Worm (Caenorhabditis elegans) whole organism, young adult: ENCODE measurements around the gene R13H9.6.
"Not testable (repeated sequence)": the region's sequence is repeated elsewhere in the genome, so short reads cannot be mapped to it uniquely, and the experiment has no call there.

Experiments used
- B0035.1 ChIP-seq: sonication (generic microtip); optimal IDR thresholded peaks from 2 replicates; lab custom pipeline; 2016; ENCODE audit warnings: missing genetic modification characterization, mild to moderate bottlenecking, missing compliant biosample characterization, missing genotype, missing genetic modification reagents
- B0261.1 ChIP-seq: sonication (generic microtip); optimal IDR thresholded peaks from 2 replicates; lab custom pipeline; 2016; ENCODE audit warnings: mild to moderate bottlenecking, missing genetic modification characterization, moderate library complexity, missing compliant biosample characterization
- D2030.7 ChIP-seq: fragments of 200-800 bp; sonication (Bioruptor generic); IDR thresholded peaks from 2 replicates; pipeline ENCODE4 v1.3.6; 2022; ENCODE audit warnings: missing genetic modification reagents, missing genetic modification characterization, missing compliant biosample characterization
- F10E7.11 ChIP-seq: sonication (generic microtip); optimal IDR thresholded peaks from 2 replicates; lab custom pipeline; 2017; ENCODE audit warnings: mild to moderate bottlenecking, missing genetic modification characterization, moderate library complexity, missing compliant biosample characterization
- F39B2.1 ChIP-seq: fragments of 200-800 bp; sonication (Bioruptor generic); IDR thresholded peaks from 2 replicates; pipeline ENCODE4 v1.3.6; 2022; ENCODE audit warnings: missing genetic modification reagents, missing genetic modification characterization, missing compliant biosample characterization
- Y56A3A.18 ChIP-seq: fragments of 200-800 bp; sonication (Bioruptor generic); IDR thresholded peaks from 2 replicates; pipeline ENCODE4 v1.3.6; 2022; ENCODE audit warnings: missing genetic modification reagents, missing genetic modification characterization, missing compliant biosample characterization
- Y79H2A.3 ChIP-seq: fragments of 200-800 bp; sonication (Bioruptor generic); conservative IDR thresholded peaks from 2 replicates; pipeline ENCODE4 v1.3.6; 2022; ENCODE audit warnings: missing genetic modification reagents, missing genetic modification characterization, missing compliant biosample characterization
- Y95B8A.8 ChIP-seq: fragments of 200-800 bp; sonication (Bioruptor generic); IDR thresholded peaks from 2 replicates; pipeline ENCODE4 v1.3.6; 2022; ENCODE audit warnings: missing genetic modification reagents, missing genetic modification characterization, missing compliant biosample characterization
- athp-1 ChIP-seq: sonication (generic microtip); optimal IDR thresholded peaks from 2 replicates; lab custom pipeline; 2017; ENCODE audit warnings: mild to moderate bottlenecking, missing genetic modification characterization, missing compliant biosample characterization
- bed-1 ChIP-seq: fragments of 200-800 bp; sonication (Bioruptor generic); IDR thresholded peaks from 2 replicates; pipeline ENCODE4 v1.3.6; 2022; ENCODE audit warnings: missing genetic modification reagents, missing genetic modification characterization, missing compliant biosample characterization
- ceh-100 ChIP-seq: fragments of 200-800 bp; sonication (Bioruptor generic); IDR thresholded peaks from 2 replicates; pipeline ENCODE4 v1.3.6; 2022; ENCODE audit warnings: missing genetic modification reagents, missing genetic modification characterization, missing compliant biosample characterization
- dox-1 ChIP-seq: fragments of 200-800 bp; sonication (Bioruptor generic); IDR thresholded peaks from 2 replicates; pipeline ENCODE4 v1.3.6; 2022; ENCODE audit warnings: missing genetic modification reagents, missing genetic modification characterization, missing compliant biosample characterization
- dpff-1 ChIP-seq: sonication (generic microtip); optimal IDR thresholded peaks from 2 replicates; lab custom pipeline; 2017; ENCODE audit warnings: mild to moderate bottlenecking, missing genetic modification characterization, missing compliant biosample characterization
- efl-1 ChIP-seq: fragments of 150-350 bp; optimal IDR thresholded peaks from 2 replicates; lab custom pipeline; 2014; ENCODE audit warnings: missing biosample characterization, missing genetic modification reagents, missing genetic modification characterization
- egl-18 ChIP-seq: fragments of 200-800 bp; sonication (Bioruptor generic); IDR thresholded peaks from 2 replicates; pipeline ENCODE4 v1.3.6; 2022; ENCODE audit warnings: missing genetic modification reagents, missing genetic modification characterization, missing compliant biosample characterization
- egl-44 ChIP-seq: fragments of 200-800 bp; sonication (Bioruptor generic); IDR thresholded peaks from 2 replicates; pipeline ENCODE4 v1.3.6; 2022; ENCODE audit warnings: missing genetic modification reagents, missing genetic modification characterization, missing compliant biosample characterization
- egrh-3 ChIP-seq: fragments of 200-800 bp; sonication (Bioruptor generic); IDR thresholded peaks from 2 replicates; pipeline ENCODE4 v1.3.6; 2022; ENCODE audit warnings: missing genetic modification reagents, missing genetic modification characterization, missing compliant biosample characterization
- gei-17 ChIP-seq: fragments of 200-800 bp; sonication (Bioruptor generic); optimal IDR thresholded peaks from 2 replicates; lab custom pipeline; 2018; ENCODE audit warnings: mild to moderate bottlenecking, missing genetic modification characterization, missing compliant biosample characterization
- hlh-12 ChIP-seq: sonication (generic microtip); optimal IDR thresholded peaks from 2 replicates; lab custom pipeline; 2016; ENCODE audit warnings: missing genetic modification characterization, missing compliant biosample characterization
- lag-1 ChIP-seq: fragments of 200-800 bp; sonication (Bioruptor generic); IDR thresholded peaks from 2 replicates; pipeline ENCODE4 v1.3.6; 2022; ENCODE audit warnings: missing genetic modification reagents, missing genetic modification characterization, missing compliant biosample characterization
- lin-26 ChIP-seq: fragments of 200-800 bp; sonication (Bioruptor generic); IDR thresholded peaks from 2 replicates; pipeline ENCODE4 v1.3.6; 2022; ENCODE audit warnings: missing genetic modification reagents, missing genetic modification characterization, missing compliant biosample characterization
- lin-40 ChIP-seq: sonication (generic microtip); optimal IDR thresholded peaks from 2 replicates; lab custom pipeline; 2016; ENCODE audit warnings: missing genetic modification characterization, mild to moderate bottlenecking, missing compliant biosample characterization, missing genotype, missing genetic modification reagents
- lsl-1 ChIP-seq: fragments of 200-800 bp; sonication (Bioruptor generic); optimal IDR thresholded peaks from 2 replicates; lab custom pipeline; 2018; ENCODE audit warnings: mild to moderate bottlenecking, missing genetic modification characterization, moderate library complexity, missing compliant biosample characterization
- lsy-27 ChIP-seq: sonication (generic microtip); optimal IDR thresholded peaks from 2 replicates; lab custom pipeline; 2017; ENCODE audit warnings: missing genetic modification characterization, mild to moderate bottlenecking, missing compliant biosample characterization, antibody characterized with exemption, missing genotype, borderline replicate concordance; ENCODE audit not compliant: insufficient read depth
- madf-10 ChIP-seq: sonication (generic microtip); optimal IDR thresholded peaks from 2 replicates; lab custom pipeline; 2016; ENCODE audit warnings: mild to moderate bottlenecking, missing genetic modification characterization, missing compliant biosample characterization
- madf-6 ChIP-seq: fragments of 200-800 bp; sonication (Bioruptor generic); IDR thresholded peaks from 2 replicates; pipeline ENCODE4 v1.3.6; 2022; ENCODE audit warnings: missing genetic modification reagents, missing genetic modification characterization, missing compliant biosample characterization
- madf-8 ChIP-seq: fragments of 200-800 bp; sonication (Bioruptor generic); conservative IDR thresholded peaks from 2 replicates; pipeline ENCODE4 v1.3.6; 2022; ENCODE audit warnings: missing genetic modification reagents, missing genetic modification characterization, missing compliant biosample characterization
- mcd-1 ChIP-seq: fragments of 200-800 bp; sonication (Bioruptor generic); IDR thresholded peaks from 2 replicates; pipeline ENCODE4 v1.3.6; 2022; ENCODE audit warnings: missing genetic modification reagents, missing genetic modification characterization, missing compliant biosample characterization
- nfya-2 ChIP-seq: fragments of 200-800 bp; sonication (Bioruptor generic); IDR thresholded peaks from 2 replicates; pipeline ENCODE4 v1.3.6; 2022; ENCODE audit warnings: missing genetic modification reagents, missing genetic modification characterization, missing compliant biosample characterization
- nfyb-1 ChIP-seq: fragments of 200-800 bp; sonication (Bioruptor generic); IDR thresholded peaks from 2 replicates; pipeline ENCODE4 v1.3.6; 2022; ENCODE audit warnings: missing genetic modification reagents, missing genetic modification characterization, missing compliant biosample characterization
- nhr-120 ChIP-seq: fragments of 200-800 bp; sonication (Bioruptor generic); IDR thresholded peaks from 2 replicates; pipeline ENCODE4 v1.3.6; 2022; ENCODE audit warnings: missing genetic modification characterization, missing compliant biosample characterization
- nhr-179 ChIP-seq: sonication (generic microtip); optimal IDR thresholded peaks from 2 replicates; lab custom pipeline; 2016; ENCODE audit warnings: mild to moderate bottlenecking, missing genetic modification characterization, missing compliant biosample characterization
- pbrm-1 ChIP-seq: fragments of 200-800 bp; sonication (Bioruptor generic); IDR thresholded peaks from 2 replicates; pipeline ENCODE4 v1.3.6; 2022; ENCODE audit warnings: missing genetic modification reagents, missing genetic modification characterization, missing compliant biosample characterization
- rec-8 ChIP-seq, 2 experiments: sonication (generic microtip); optimal IDR thresholded peaks; 2 replicates each; lab custom pipeline; 2016; ENCODE audit warnings: mild to moderate bottlenecking in 2 of 2, missing genetic modification characterization in 2 of 2, missing genetic modification reagents in 2 of 2, missing genotype in 2 of 2, missing biosample characterization in 1 of 2, missing compliant biosample characterization in 1 of 2, moderate library complexity in 1 of 2
- tbp1 ChIP-seq: fragments of 200-800 bp; sonication (Bioruptor generic); optimal IDR thresholded peaks from 2 replicates; lab custom pipeline; 2018; ENCODE audit warnings: mild to moderate bottlenecking, missing genetic modification characterization, missing compliant biosample characterization
- zfh-2 ChIP-seq: fragments of 200-800 bp; sonication (Bioruptor generic); conservative IDR thresholded peaks from 2 replicates; pipeline ENCODE4 v1.3.6; 2022; ENCODE audit warnings: missing genetic modification reagents, missing genetic modification characterization, missing compliant biosample characterization
- zim-3 ChIP-seq: sonication (generic microtip); optimal IDR thresholded peaks from 2 replicates; lab custom pipeline; 2017; ENCODE audit warnings: mild to moderate bottlenecking, missing genetic modification characterization, moderate library complexity, missing compliant biosample characterization
- ztf-26 ChIP-seq: sonication (generic microtip); optimal IDR thresholded peaks from 2 replicates; lab custom pipeline; 2017; ENCODE audit warnings: missing genetic modification characterization, missing compliant biosample characterization
- ztf-28 ChIP-seq: fragments of 200-800 bp; sonication (Bioruptor generic); IDR thresholded peaks from 2 replicates; pipeline ENCODE4 v1.3.6; 2022; ENCODE audit warnings: missing genetic modification reagents, missing genetic modification characterization, missing compliant biosample characterization
- ztf-3 ChIP-seq: fragments of 200-800 bp; sonication (Bioruptor generic); optimal IDR thresholded peaks from 2 replicates; lab custom pipeline; 2018; ENCODE audit warnings: mild to moderate bottlenecking, missing genetic modification characterization, missing compliant biosample characterization
- ztf-6 ChIP-seq: fragments of 200-800 bp; sonication (Bioruptor generic); IDR thresholded peaks from 2 replicates; pipeline ENCODE4 v1.3.6; 2022; ENCODE audit warnings: missing genetic modification reagents, missing genetic modification characterization, missing compliant biosample characterization

Gene R13H9.6

DNA sequence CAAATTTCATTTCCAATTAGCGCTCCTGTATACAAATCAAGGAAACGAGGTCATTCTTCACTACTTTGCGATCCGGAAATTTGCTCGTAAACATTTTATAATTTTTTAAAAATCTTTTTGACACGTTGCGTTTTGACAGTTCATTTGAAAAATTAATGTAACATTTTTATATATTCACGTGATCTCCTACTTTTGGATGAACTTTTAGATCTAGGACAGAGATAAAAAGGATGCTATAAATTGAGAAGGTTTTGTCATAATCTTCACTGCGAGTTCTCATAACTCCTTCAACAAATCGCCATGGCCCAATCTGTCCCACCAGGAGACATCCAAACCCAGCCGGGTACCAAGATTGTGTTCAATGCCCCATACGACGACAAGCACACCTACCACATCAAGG lies 6.2 kb downstream of the R13H9.6 start, which contains the start of gene msp-57:
Gene msp-57 (plus strand): TSS at position 301 of the 400 bp plus-strand sequence.
- not testable (repeated sequence) for TF ChIP-seq hlh-12 (tag; lab: Kevin White, UChicago); nfyb-1 (GFP tag; lab: Robert Waterston, UW); madf-6

ce11 chrIV:5060984-5061383 lies 7.5 kb downstream of the R13H9.6 start, which contains the start of gene C09B9.7:
TSS of gene C09B9.7 (minus strand) at chrIV:5061084.
- TF ChIP-seq ceh-100 (no peak), egl-44 (GFP tag; lab: Robert Waterston, UW) (no peak), madf-8 (no peak), pbrm-1 (GFP tag; lab: Robert Waterston, UW) (no peak), lsy-27 (tag; lab: Kevin White, UChicago) (no peak), nfya-2 (no peak), B0035.1 (tag; lab: Kevin White, UChicago) (no peak), lag-1 (GFP tag; lab: Robert Waterston, UW) (no peak), nhr-179 (tag; lab: Kevin White, UChicago) (no peak)
- TF ChIP-seq, all 124 proteins: peak for 0

- TF ChIP-seq D2030.7 (GFP tag; lab: Robert Waterston, UW) (no peak), efl-1 (GFP tag; lab: Kevin White, UChicago) (no peak), madf-10 (tag; lab: Kevin White, UChicago) (no peak), gei-17 (GFP tag; lab: Kevin White, UChicago) (no peak), nhr-120 (GFP tag; lab: Robert Waterston, UW) (no peak), Y56A3A.18 (GFP tag; lab: Robert Waterston, UW) (no peak)
Observed at ce11 chrIV:5055964-5056588, 12.4 kb downstream of the R13H9.6 start, which contains the start of gene msp-55. TSS of gene msp-55 (minus strand) at chrIV:5056014.

DNA sequence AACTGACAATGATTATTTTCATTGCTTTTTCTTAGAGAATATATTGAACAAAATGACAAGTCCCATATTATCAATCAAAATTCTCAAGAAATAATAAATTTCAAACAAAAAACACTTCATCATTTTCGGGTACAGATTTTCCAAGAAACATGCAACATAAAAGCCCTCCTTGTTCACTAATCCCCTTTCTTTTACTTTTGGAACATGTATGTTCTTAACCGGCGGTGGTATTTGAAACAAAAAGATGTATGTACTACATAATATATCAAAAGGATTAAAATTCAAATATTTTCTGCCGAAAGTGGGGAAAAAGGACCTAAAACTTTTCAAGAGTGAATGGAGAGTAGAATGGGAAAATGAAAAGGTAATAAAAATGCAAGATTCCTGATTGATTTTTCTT lies 14.1 kb downstream of the R13H9.6 start:
- TF ChIP-seq bed-1 (GFP tag; lab: Robert Waterston, UW), result no peak
- no peak for TF ChIP-seq ztf-6 (GFP tag; lab: Robert Waterston, UW)
- TF ChIP-seq ztf-28 (GFP tag; lab: Robert Waterston, UW), result no peak
- no peak for TF ChIP-seq ztf-26 (tag; lab: Kevin White, UChicago)
- TF ChIP-seq lin-40 (tag; lab: Kevin White, UChicago), result no peak
- no peak for TF ChIP-seq F10E7.11 (tag; lab: Kevin White, UChicago)
- TF ChIP-seq rec-8 (tag; optimal IDR thresholded peaks at IDR 0.05; lab: Kevin White, UChicago), result no peak
- no peak for TF ChIP-seq lsl-1 (GFP tag; lab: Kevin White, UChicago)
- TF ChIP-seq dox-1 (GFP tag; lab: Robert Waterston, UW), result no peak
- TF ChIP-seq lin-26, result no peak
- TF ChIP-seq, all 124 proteins: peak for 0

DNA sequence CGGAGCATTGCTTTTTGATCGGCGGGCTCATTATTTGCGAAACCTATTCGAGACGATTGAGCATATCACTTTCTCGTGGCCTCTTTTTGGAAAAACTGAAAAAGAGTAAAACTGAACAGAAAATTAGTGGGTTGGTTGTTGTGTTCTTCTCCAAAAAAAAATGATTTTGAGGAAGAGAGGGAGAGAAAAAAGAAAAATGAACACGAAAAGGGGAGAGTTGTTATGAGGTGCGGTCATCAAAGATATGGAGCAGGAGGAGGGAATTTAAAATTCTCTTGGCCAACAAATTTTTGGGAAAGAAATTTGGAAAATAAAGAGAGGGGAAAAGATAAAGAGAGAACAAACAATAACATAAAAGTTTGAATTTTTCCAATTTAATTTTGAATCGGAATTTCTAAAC lies 23.1 kb downstream of the R13H9.6 start, which contains the start of gene hot-9:
Gene hot-9 (minus strand): TSS at position 101 of the 400 bp plus-strand sequence.
- TF ChIP-seq egl-18 (GFP tag; lab: Robert Waterston, UW) (no peak), athp-1 (tag; lab: Kevin White, UChicago) (no peak), Y95B8A.8 (GFP tag; lab: Robert Waterston, UW) (no peak), mcd-1 (GFP tag; lab: Robert Waterston, UW) (no peak), tbp1 (GFP tag; lab: Kevin White, UChicago) (no peak), B0261.1 (tag; lab: Kevin White, UChicago) (no peak), dpff-1 (tag; lab: Kevin White, UChicago) (no peak), ceh-100 (no peak), ztf-3 (no peak), efl-1 (GFP tag; lab: Kevin White, UChicago) (no peak), zim-3 (tag; lab: Kevin White, UChicago) (no peak), egrh-3 (GFP tag; lab: Robert Waterston, UW) (no peak), zfh-2 (GFP tag; lab: Robert Waterston, UW) (no peak), Y79H2A.3 (GFP tag; lab: Robert Waterston, UW) (no peak), F39B2.1 (no peak)
- TF ChIP-seq, all 124 proteins: peak for 0
